Worm (Caenorhabditis elegans) whole organism, L4/young adult: Measurements from ENCODE around the gene nlp-60.

Experiments
- dao-5 ChIP-seq: sonication (generic microtip); optimal IDR thresholded peaks from 2 replicates; lab custom pipeline; 2016; ENCODE audit warnings: missing genotype, missing genetic modification characterization, moderate library complexity, missing compliant biosample characterization
- him-1 ChIP-seq: sonication (generic microtip); optimal IDR thresholded peaks from 2 replicates; lab custom pipeline; 2016; ENCODE audit warnings: missing genotype, missing genetic modification reagents, missing genetic modification characterization, missing compliant biosample characterization

DNA sequence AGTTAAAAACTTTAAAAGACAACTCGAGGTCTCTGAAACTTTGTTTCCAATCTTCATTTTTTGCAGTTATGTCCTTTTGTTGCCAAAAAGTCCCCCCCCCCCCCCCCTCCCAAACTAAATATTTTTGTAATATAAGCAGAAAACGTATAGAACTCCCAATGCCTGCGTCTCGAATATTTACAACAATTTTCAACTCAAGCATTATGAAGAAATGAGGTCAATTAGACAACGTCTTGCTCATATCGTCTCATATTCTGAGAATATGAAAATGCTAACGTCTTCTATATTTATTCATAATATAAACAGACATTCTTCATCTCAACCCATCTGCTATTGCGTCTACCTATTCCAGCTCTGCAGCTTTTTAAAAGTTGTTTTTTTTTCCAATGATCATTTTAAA lies 39.0 kb upstream of the nlp-60 start, which contains the start of gene H23L24.1:
- no peak for TF ChIP-seq him-1
- no peak for TF ChIP-seq dao-5 (tag; lab: Kevin White, UChicago)
